Fruit fly (Drosophila melanogaster) whole organism, embryonic: Measurements from ENCODE around the gene CG3408.
A peak's percentile ranks its signal among the peaks of the same experiment; 100 is the strongest.

Source experiments
- CG6272 ChIP-seq: fragments of 200-800 bp; sonication (Bioruptor generic); IDR thresholded peaks from 2 replicates; pipeline ENCODE4 v1.3.6; 2022; ENCODE audit warnings: missing biosample characterization, missing genetic modification characterization
- CkIIα-i1 ChIP-seq: fragments of 200-800 bp; sonication (Bioruptor generic); IDR thresholded peaks from 2 replicates; pipeline ENCODE4 v1.3.6; 2022; ENCODE audit warnings: missing biosample characterization, missing genetic modification characterization
- Hr78 ChIP-seq, 2 experiments: fragments of 200-800 bp in 1 of 2; fragments of >200 bp in 1 of 2; sonication (Bioruptor generic) in 1 of 2; optimal IDR thresholded peaks; 2 replicates each; lab custom pipeline; 2017 to 2019; ENCODE audit warnings: missing biosample characterization in 2 of 2, missing genetic modification characterization in 2 of 2, mild to moderate bottlenecking in 1 of 2, moderate library complexity in 1 of 2
- NfI ChIP-seq: fragments of 200-800 bp; sonication (Bioruptor generic); optimal IDR thresholded peaks from 3 replicates; lab custom pipeline; 2018; ENCODE audit warnings: missing biosample characterization, mild to moderate bottlenecking, missing genetic modification characterization, moderate library complexity
- Six4 ChIP-seq: fragments of 200-800 bp; sonication (Bioruptor generic); optimal IDR thresholded peaks from 2 replicates; lab custom pipeline; 2016; ENCODE audit warnings: missing biosample characterization, missing genetic modification characterization
- cwo ChIP-seq: fragments of 200-800 bp; sonication (Bioruptor generic); optimal IDR thresholded peaks from 3 replicates; lab custom pipeline; 2017; ENCODE audit warnings: missing biosample characterization, missing genetic modification characterization, mild to moderate bottlenecking, moderate library complexity, missing genetic modification reagents
- sna ChIP-seq: fragments of 200-800 bp; sonication (Bioruptor generic); IDR thresholded peaks from 2 replicates; pipeline ENCODE4 v1.3.6; 2022; ENCODE audit warnings: missing biosample characterization, missing genetic modification characterization; ENCODE audit not compliant: partially characterized antibody

- no peak for TF ChIP-seq CG6272 (GFP tag; lab: Robert Waterston, UW)
- peak; percentile 21 for TF ChIP-seq cwo (GFP tag; lab: Kevin White, UChicago)
- TF ChIP-seq NfI (GFP tag; lab: Kevin White, UChicago), result no peak
- no peak for TF ChIP-seq Hr78 (GFP tag; optimal IDR thresholded peaks at IDR 0.05; lab: Kevin White, UChicago)
- TF ChIP-seq CkIIα-i1, result no peak
- no peak for TF ChIP-seq Six4 (GFP tag; lab: Kevin White, UChicago)
- TF ChIP-seq sna, result no peak
These were observed 2.2 kb upstream of the CG3408 start, which contains the start of gene RpS9 for dm6 chr3L:9511287-9512256.
